Fruit fly (Drosophila melanogaster) Kc167 (cell line): ENCODE measurements around the gene hale.

Experiments
- h ChIP-seq: fragments of >200 bp; optimal IDR thresholded peaks from 3 replicates; lab custom pipeline; 2018; ENCODE audit warnings: missing external identifiers
- psq ChIP-seq: fragments of >200 bp; optimal IDR thresholded peaks from 2 replicates; lab custom pipeline; 2017; ENCODE audit warnings: missing external identifiers

DNA sequence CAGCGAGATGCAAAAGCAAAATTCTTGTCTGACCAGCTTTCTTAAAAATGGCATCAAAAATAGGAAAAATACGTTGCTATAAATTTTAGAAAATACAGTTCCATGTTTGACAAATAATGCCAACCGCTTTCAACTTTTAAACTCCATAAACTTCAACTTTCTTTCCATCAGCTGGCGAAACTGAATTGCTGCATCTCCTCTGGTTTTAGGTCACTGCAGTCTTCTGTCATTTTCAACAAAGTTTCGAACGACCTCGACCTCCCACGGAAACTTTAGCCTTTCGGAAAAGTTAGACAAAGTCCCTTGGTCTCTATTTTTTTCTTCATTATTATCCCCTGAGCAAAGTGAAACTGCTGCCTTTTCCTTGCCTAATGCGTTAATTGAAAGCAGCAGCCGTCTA is 30.0 kb downstream of the hale start, which contains the start of gene CG42263:
- TF ChIP-seq psq (lab: Kevin White, UChicago) = no peak
- no peak for TF ChIP-seq h (lab: Kevin White, UChicago)
